Fruit fly (Drosophila melanogaster) Kc167 (cell line): ENCODE results near the gene pkaap.

Experiments
- Myc ChIP-seq: fragments of >200 bp; optimal IDR thresholded peaks from 2 replicates; lab custom pipeline; 2017; ENCODE audit warnings: missing external identifiers
- Sin3A ChIP-seq: fragments of >200 bp; optimal IDR thresholded peaks from 2 replicates; lab custom pipeline; 2018; ENCODE audit warnings: missing external identifiers
- h ChIP-seq: fragments of >200 bp; optimal IDR thresholded peaks from 3 replicates; lab custom pipeline; 2018; ENCODE audit warnings: missing external identifiers
- insv ChIP-seq: fragments of >200 bp; optimal IDR thresholded peaks from 3 replicates; lab custom pipeline; 2018; ENCODE audit warnings: missing external identifiers
- psq ChIP-seq: fragments of >200 bp; optimal IDR thresholded peaks from 2 replicates; lab custom pipeline; 2017; ENCODE audit warnings: missing external identifiers
- ttk ChIP-seq: sonication (Bioruptor generic); optimal IDR thresholded peaks from 2 replicates; lab custom pipeline; 2017; ENCODE audit warnings: missing external identifiers

The pkaap gene

dm6 chr2L:16340268-16340667 lies 52.2 kb downstream of the pkaap start, which contains the start of gene CG42266:
CG42266 (minus strand) TSS chr2L:16340368.
- TF ChIP-seq Sin3A = no peak
- no peak for TF ChIP-seq insv (lab: Kevin White, UChicago)
- TF ChIP-seq ttk (lab: Kevin White, UChicago) = no peak
- no peak for TF ChIP-seq Myc (lab: Kevin White, UChicago)
- no peak for TF ChIP-seq psq (lab: Kevin White, UChicago)
- TF ChIP-seq h = no peak
